Worm (Caenorhabditis elegans) whole organism, L4 larva: Measurements from ENCODE around the gene sand-1.

ENCODE experiments used
- nhr-28 ChIP-seq: fragments of 150-350 bp; optimal IDR thresholded peaks from 2 replicates; lab custom pipeline; 2014; ENCODE audit warnings: missing biosample characterization, missing genetic modification characterization
- unc-62 ChIP-seq, 3 experiments: fragments of 150-350 bp in 1 of 3; sonication (generic microtip); optimal IDR thresholded peaks in 2 of 3; peaks in 1 of 3; 1 replicate in 1 of 3; 2 replicates in 2 of 3; lab custom pipeline; 2014 to 2017; ENCODE audit warnings: missing biosample characterization in 3 of 3, missing genetic modification characterization in 3 of 3, missing genetic modification reagents in 3 of 3, missing genotype in 1 of 3

DNA sequence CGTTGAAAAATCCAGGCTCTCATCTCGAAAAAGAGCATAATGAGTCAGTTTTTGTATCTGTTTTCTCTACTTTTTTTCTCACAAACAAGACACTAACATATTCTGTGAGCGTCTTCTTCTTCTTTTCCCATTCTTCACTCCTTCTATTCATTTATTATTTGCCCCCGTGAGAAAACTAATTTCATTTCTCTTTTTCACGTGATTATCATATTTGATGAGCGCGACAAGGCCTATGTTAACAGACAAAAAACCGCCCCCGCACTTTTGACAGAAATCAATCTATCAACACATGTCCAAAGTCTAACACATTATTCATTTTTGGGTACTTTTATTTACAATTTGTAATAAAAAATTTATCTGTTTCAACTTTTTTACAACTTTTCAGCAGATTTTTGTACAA is 29.0 kb upstream of the sand-1 start:
- TF ChIP-seq nhr-28 (tag; lab: Kevin White, UChicago) (no peak), unc-62 (GFP tag; optimal IDR thresholded peaks at IDR 0.05 in 1 of 2; lab: Kevin White, UChicago) (no peak), unc-62 (tag; optimal IDR thresholded peaks at IDR 0.05; lab: Kevin White, UChicago) (no peak)
